Fruit fly (Drosophila melanogaster) whole organism, wandering third instar larva: ENCODE results near the gene CG15642.

ENCODE experiments used
- CG32264 ChIP-seq: fragments of 200-800 bp; sonication (Bioruptor generic); optimal IDR thresholded peaks from 2 replicates; lab custom pipeline; 2016; ENCODE audit warnings: missing biosample characterization, missing genetic modification characterization
- CrebA ChIP-seq: fragments of 200-800 bp; sonication (Bioruptor generic); optimal IDR thresholded peaks from 2 replicates; lab custom pipeline; 2016; ENCODE audit warnings: missing biosample characterization, mild to moderate bottlenecking, missing genetic modification characterization, borderline replicate concordance
- lola ChIP-seq: fragments of >200 bp; optimal IDR thresholded peaks from 2 replicates; lab custom pipeline; 2017; ENCODE audit warnings: missing biosample characterization, missing genetic modification characterization
- usp ChIP-seq: fragments of >200 bp; optimal IDR thresholded peaks from 2 replicates; lab custom pipeline; 2017; ENCODE audit warnings: missing biosample characterization, missing genetic modification characterization

- TF ChIP-seq usp = no peak
- no peak for TF ChIP-seq CG32264 (GFP tag; lab: Kevin White, UChicago)
- no peak for TF ChIP-seq lola
- TF ChIP-seq CrebA (GFP tag; lab: Kevin White, UChicago) = no peak
Observed at dm6 chrX:15449490-15450326, 17.8 kb downstream of the CG15642 start, which contains the start of the genes Scamp and Ahcy.
